Fruit fly (Drosophila melanogaster) whole organism, wandering third instar larva: ENCODE measurements around the gene nau.

Experiments
- Dfd ChIP-seq: fragments of >200 bp; optimal IDR thresholded peaks from 2 replicates; lab custom pipeline; 2017; ENCODE audit warnings: missing biosample characterization, missing genetic modification characterization
- psq ChIP-seq: fragments of 200-800 bp; sonication (Bioruptor generic); optimal IDR thresholded peaks from 3 replicates; lab custom pipeline; 2017; ENCODE audit warnings: missing biosample characterization, mild to moderate bottlenecking, missing genetic modification characterization, moderate library complexity

DNA sequence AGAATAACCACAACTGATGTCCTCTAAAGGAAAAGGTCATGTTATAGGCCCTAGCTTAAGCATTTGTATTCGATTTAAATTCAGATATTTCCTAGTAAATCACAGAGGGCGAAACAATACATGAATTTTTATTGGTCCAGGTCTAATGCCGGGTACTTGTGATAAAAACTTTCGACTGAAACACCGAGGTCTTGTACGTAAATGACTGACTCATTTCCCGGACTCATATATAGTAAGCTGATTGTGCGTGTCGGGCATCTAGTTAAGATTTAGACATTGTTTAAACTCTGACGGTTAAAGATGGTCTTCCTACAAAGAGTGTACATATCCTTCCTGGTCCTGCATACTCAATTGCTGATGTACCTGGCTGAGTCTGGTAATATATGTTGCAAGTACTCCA is 36.0 kb downstream of the nau start, which contains the start of gene CG16710:
- TF ChIP-seq psq (GFP tag; lab: Kevin White, UChicago) (no peak), Dfd (GFP tag; lab: Kevin White, UChicago) (no peak)
